Worm (Caenorhabditis elegans) whole organism, L2 larva: Measurements from ENCODE around the gene afmd-1.

Experiments used
- C34F6.9 ChIP-seq: fragments of 150-350 bp; optimal IDR thresholded peaks from 2 replicates; lab custom pipeline; 2014; ENCODE audit warnings: missing biosample characterization, missing genetic modification characterization
- F13H6.1 ChIP-seq: sonication (generic microtip); optimal IDR thresholded peaks from 2 replicates; lab custom pipeline; 2016; ENCODE audit warnings: missing genetic modification characterization, missing compliant biosample characterization
- R02D3.7 ChIP-seq: fragments of 150-350 bp; optimal IDR thresholded peaks from 2 replicates; lab custom pipeline; 2014; ENCODE audit warnings: missing biosample characterization, missing genetic modification characterization
- Y55F3AM.14 ChIP-seq: fragments of 200-800 bp; sonication (Bioruptor generic); optimal IDR thresholded peaks from 2 replicates; lab custom pipeline; 2018; ENCODE audit warnings: mild to moderate bottlenecking, missing genetic modification characterization, missing compliant biosample characterization
- ZK546.5 ChIP-seq: sonication (generic microtip); optimal IDR thresholded peaks from 2 replicates; lab custom pipeline; 2017; ENCODE audit warnings: missing biosample characterization, missing genetic modification characterization
- alr-1 ChIP-seq: fragments of 150-350 bp; optimal IDR thresholded peaks from 2 replicates; lab custom pipeline; 2014; ENCODE audit warnings: missing biosample characterization, missing genetic modification characterization
- aly-2 ChIP-seq: fragments of 150-350 bp; optimal IDR thresholded peaks from 2 replicates; lab custom pipeline; 2014; ENCODE audit warnings: missing biosample characterization, missing genetic modification characterization
- ama-1 ChIP-seq: fragments of 150-350 bp; optimal IDR thresholded peaks from 2 replicates; lab custom pipeline; 2018; ENCODE audit warnings: inconsistent platforms
- blmp-1 ChIP-seq: sonication (generic microtip); optimal IDR thresholded peaks from 2 replicates; lab custom pipeline; 2017; ENCODE audit warnings: missing genetic modification characterization, mild to moderate bottlenecking, missing compliant biosample characterization, antibody characterized with exemption, moderate library complexity; ENCODE audit not compliant: insufficient read depth
- crh-2 ChIP-seq: sonication (generic microtip); optimal IDR thresholded peaks from 2 replicates; lab custom pipeline; 2017; ENCODE audit warnings: missing biosample characterization, missing genetic modification characterization
- dmd-4 ChIP-seq: sonication (generic microtip); optimal IDR thresholded peaks from 2 replicates; lab custom pipeline; 2017; ENCODE audit warnings: missing biosample characterization, missing genetic modification characterization
- elt-3 ChIP-seq: sonication (generic microtip); optimal IDR thresholded peaks from 2 replicates; lab custom pipeline; 2017; ENCODE audit warnings: missing biosample characterization, missing genetic modification characterization
- fos-1 ChIP-seq: fragments of 150-350 bp; optimal IDR thresholded peaks from 2 replicates; lab custom pipeline; 2014; ENCODE audit warnings: missing biosample characterization, missing genetic modification characterization
- gmeb-1 ChIP-seq: fragments of 150-350 bp; optimal IDR thresholded peaks from 2 replicates; lab custom pipeline; 2014; ENCODE audit warnings: missing biosample characterization, missing genetic modification characterization
- lin-39 ChIP-seq: fragments of 150-350 bp; optimal IDR thresholded peaks from 2 replicates; lab custom pipeline; 2014; ENCODE audit warnings: missing biosample characterization, missing genetic modification reagents, missing genetic modification characterization
- lsy-2 ChIP-seq, 2 experiments: fragments of 150-350 bp in 1 of 2; sonication (generic microtip) in 1 of 2; optimal IDR thresholded peaks; 2 replicates each; lab custom pipeline; 2014 to 2017; ENCODE audit warnings: missing biosample characterization in 2 of 2, missing genetic modification characterization in 2 of 2
- mab-5 ChIP-seq: fragments of 150-350 bp; optimal IDR thresholded peaks from 2 replicates; lab custom pipeline; 2014; ENCODE audit warnings: missing biosample characterization, missing genetic modification characterization
- mbf-1 ChIP-seq: sonication (generic microtip); optimal IDR thresholded peaks from 2 replicates; lab custom pipeline; 2017; ENCODE audit warnings: missing biosample characterization, missing genetic modification characterization
- mdl-1 ChIP-seq, 2 experiments: fragments of 150-350 bp in 1 of 2; sonication (generic microtip) in 1 of 2; optimal IDR thresholded peaks; 2 replicates each; lab custom pipeline; 2017; ENCODE audit warnings: missing biosample characterization in 2 of 2, missing genetic modification characterization in 2 of 2
- nhr-10 ChIP-seq: sonication (generic microtip); optimal IDR thresholded peaks from 2 replicates; lab custom pipeline; 2017; ENCODE audit warnings: missing biosample characterization, missing genetic modification characterization
- nhr-11 ChIP-seq: fragments of 150-350 bp; optimal IDR thresholded peaks from 2 replicates; lab custom pipeline; 2014; ENCODE audit warnings: missing biosample characterization, missing genetic modification characterization
- nhr-12 ChIP-seq: fragments of 150-350 bp; optimal IDR thresholded peaks from 2 replicates; lab custom pipeline; 2014; ENCODE audit warnings: missing biosample characterization, missing genetic modification characterization
- nhr-129 ChIP-seq: fragments of 150-350 bp; optimal IDR thresholded peaks from 2 replicates; lab custom pipeline; 2014; ENCODE audit warnings: missing biosample characterization, missing genetic modification characterization
- nhr-21 ChIP-seq: fragments of 150-350 bp; optimal IDR thresholded peaks from 2 replicates; lab custom pipeline; 2014; ENCODE audit warnings: missing biosample characterization, missing genetic modification characterization
- nhr-237 ChIP-seq: fragments of 150-350 bp; optimal IDR thresholded peaks from 2 replicates; lab custom pipeline; 2014; ENCODE audit warnings: missing biosample characterization, missing genetic modification characterization
- nhr-25 ChIP-seq: fragments of 150-350 bp; sonication (generic microtip); optimal IDR thresholded peaks from 3 replicates; lab custom pipeline; 2014; ENCODE audit warnings: missing biosample characterization, missing genetic modification characterization
- nhr-6 ChIP-seq: fragments of 150-350 bp; optimal IDR thresholded peaks from 2 replicates; lab custom pipeline; 2014; ENCODE audit warnings: missing biosample characterization, missing genetic modification characterization
- nhr-77 ChIP-seq: fragments of 150-350 bp; optimal IDR thresholded peaks from 2 replicates; lab custom pipeline; 2014; ENCODE audit warnings: missing biosample characterization, missing genetic modification characterization
- skn-1 ChIP-seq: sonication (generic microtip); optimal IDR thresholded peaks from 2 replicates; lab custom pipeline; 2017; ENCODE audit warnings: missing biosample characterization, missing genetic modification characterization
- sma-3 ChIP-seq: sonication (generic microtip); optimal IDR thresholded peaks from 2 replicates; lab custom pipeline; 2016; ENCODE audit warnings: missing genetic modification reagents, missing genetic modification characterization, missing compliant biosample characterization
- sma-9 ChIP-seq, 2 experiments: fragments of 150-350 bp in 1 of 2; sonication (generic microtip) in 1 of 2; optimal IDR thresholded peaks; 2 replicates each; lab custom pipeline; 2014 to 2016; ENCODE audit warnings: missing genetic modification characterization in 2 of 2, mild to moderate bottlenecking in 1 of 2, missing biosample characterization in 1 of 2, missing compliant biosample characterization in 1 of 2, missing genetic modification reagents in 1 of 2, moderate library complexity in 1 of 2
- snpc-4 ChIP-seq: fragments of 150-350 bp; optimal IDR thresholded peaks from 2 replicates; lab custom pipeline; 2014; ENCODE audit warnings: missing biosample characterization, missing genetic modification characterization
- unc-55 ChIP-seq: fragments of 150-350 bp; sonication (generic microtip); optimal IDR thresholded peaks from 3 replicates; lab custom pipeline; 2014; ENCODE audit warnings: missing biosample characterization, missing genetic modification reagents, missing genetic modification characterization
- zag-1 ChIP-seq: fragments of 150-350 bp; optimal IDR thresholded peaks from 2 replicates; lab custom pipeline; 2014; ENCODE audit warnings: missing biosample characterization, missing genetic modification characterization
- ztf-1 ChIP-seq: fragments of 200-800 bp; sonication (Bioruptor generic); conservative IDR thresholded peaks from 2 replicates; pipeline ENCODE4 v1.3.6; 2022; ENCODE audit warnings: missing genetic modification characterization, missing compliant biosample characterization
- ztf-11 ChIP-seq: sonication (generic microtip); optimal IDR thresholded peaks from 2 replicates; lab custom pipeline; 2017; ENCODE audit warnings: missing biosample characterization, missing genetic modification characterization
- ztf-4 ChIP-seq: fragments of 150-350 bp; optimal IDR thresholded peaks from 2 replicates; lab custom pipeline; 2014; ENCODE audit warnings: missing biosample characterization, missing genetic modification characterization

The afmd-1 gene

ce11 chrIV:7235382-7235917 lies 8.6 kb upstream of the afmd-1 start (continued):
- TF ChIP-seq nhr-129 (tag; lab: Kevin White, UChicago), result peak; percentile 82
- no peak for TF ChIP-seq nhr-12 (tag; lab: Kevin White, UChicago)
- peak; percentile 50 for TF ChIP-seq sma-3
- TF ChIP-seq lsy-2 (tag; optimal IDR thresholded peaks at IDR 0.05; lab: Kevin White, UChicago), result peak; percentile 11 to 47
- no peak for TF ChIP-seq elt-3
- peak; percentile 49 for TF ChIP-seq blmp-1 (tag; lab: Kevin White, UChicago)
- TF ChIP-seq Y55F3AM.14 (GFP tag; lab: Kevin White, UChicago), result peak; percentile 28
- TF ChIP-seq nhr-10, result no peak
- TF ChIP-seq skn-1 (tag; lab: Kevin White, UChicago), result no peak
- TF ChIP-seq unc-55 (GFP tag; lab: Kevin White, UChicago), result peak; percentile 49
- peak; percentile 60 for TF ChIP-seq zag-1 (tag; lab: Kevin White, UChicago)
- TF ChIP-seq mdl-1 (tag; optimal IDR thresholded peaks at IDR 0.05; lab: Kevin White, UChicago), result peak in 1 of 2 experiments; percentile 22

- TF ChIP-seq nhr-21 (tag; lab: Kevin White, UChicago), result peak; percentile 47
- no peak for TF ChIP-seq gmeb-1
- TF ChIP-seq lsy-2 (tag; optimal IDR thresholded peaks at IDR 0.05; lab: Kevin White, UChicago), result peak in 1 of 2 experiments; percentile 15
- no peak for TF ChIP-seq dmd-4
- no peak for TF ChIP-seq sma-9 (GFP tag; optimal IDR thresholded peaks at IDR 0.05; lab: Kevin White, UChicago)
- TF ChIP-seq sma-9 (tag; optimal IDR thresholded peaks at IDR 0.05; lab: Kevin White, UChicago), result no peak
- TF ChIP-seq, all 48 proteins: peak for 2
Observed at ce11 chrIV:7236248-7236772, 7.7 kb upstream of the afmd-1 start.

- TF ChIP-seq fos-1 (tag; lab: Kevin White, UChicago) (peak; percentile 61), nhr-77 (no peak)
- TF ChIP-seq, all 48 proteins: peak for 1
Observed at ce11 chrIV:7237668-7238214, 6.3 kb upstream of the afmd-1 start, which contains the start of gene elo-3. Gene elo-3, plus strand, starts transcription at chrIV:7237718.

ce11 chrIV:7240564-7240963 lies 3.5 kb upstream of the afmd-1 start:
- TF ChIP-seq nhr-25 (tag; lab: Kevin White, UChicago) (peak; percentile 25), nhr-6 (no peak)

ce11 chrIV:7242220-7242789 lies 1.7 kb upstream of the afmd-1 start, which contains the start of gene gstk-2:
Gene gstk-2, minus strand, starts transcription at chrIV:7242270.
- TF ChIP-seq alr-1 (tag; lab: Kevin White, UChicago) (no peak), nhr-129 (tag; lab: Kevin White, UChicago) (peak; percentile 57), ama-1 (lab: Kevin White, UChicago) (no peak), ztf-4 (no peak), nhr-6 (no peak), crh-2 (tag; lab: Kevin White, UChicago) (no peak), nhr-12 (tag; lab: Kevin White, UChicago) (no peak), C34F6.9 (peak; percentile 42), ZK546.5 (no peak), snpc-4 (tag; lab: Kevin White, UChicago) (no peak), sma-9 (GFP tag; optimal IDR thresholded peaks at IDR 0.05; lab: Kevin White, UChicago) (peak; percentile 62), sma-9 (tag; optimal IDR thresholded peaks at IDR 0.05; lab: Kevin White, UChicago) (no peak), lin-39 (tag; lab: Kevin White, UChicago) (no peak), nhr-21 (tag; lab: Kevin White, UChicago) (no peak), mbf-1 (tag; lab: Kevin White, UChicago) (no peak), R02D3.7 (tag; lab: Kevin White, UChicago) (no peak), fos-1 (tag; lab: Kevin White, UChicago) (no peak), nhr-25 (tag; lab: Kevin White, UChicago) (no peak), ztf-11 (tag; lab: Kevin White, UChicago) (no peak), zag-1 (tag; lab: Kevin White, UChicago) (no peak), aly-2 (tag; lab: Kevin White, UChicago) (no peak), sma-3 (no peak), nhr-77 (no peak), ztf-1 (GFP tag; lab: Robert Waterston, UW) (no peak), mdl-1 (tag; optimal IDR thresholded peaks at IDR 0.05; lab: Kevin White, UChicago) (no peak), mab-5 (tag; lab: Kevin White, UChicago) (no peak), nhr-237 (no peak), F13H6.1 (tag; lab: Kevin White, UChicago) (peak; percentile 65), lsy-2 (tag; optimal IDR thresholded peaks at IDR 0.05; lab: Kevin White, UChicago) (peak in 1 of 2 experiments; percentile 9), nhr-11 (tag; lab: Kevin White, UChicago) (no peak)
- TF ChIP-seq, all 48 proteins: peak for 5
